Worm (Caenorhabditis elegans): ENCODE data around the gene F58E6.5.

DNA sequence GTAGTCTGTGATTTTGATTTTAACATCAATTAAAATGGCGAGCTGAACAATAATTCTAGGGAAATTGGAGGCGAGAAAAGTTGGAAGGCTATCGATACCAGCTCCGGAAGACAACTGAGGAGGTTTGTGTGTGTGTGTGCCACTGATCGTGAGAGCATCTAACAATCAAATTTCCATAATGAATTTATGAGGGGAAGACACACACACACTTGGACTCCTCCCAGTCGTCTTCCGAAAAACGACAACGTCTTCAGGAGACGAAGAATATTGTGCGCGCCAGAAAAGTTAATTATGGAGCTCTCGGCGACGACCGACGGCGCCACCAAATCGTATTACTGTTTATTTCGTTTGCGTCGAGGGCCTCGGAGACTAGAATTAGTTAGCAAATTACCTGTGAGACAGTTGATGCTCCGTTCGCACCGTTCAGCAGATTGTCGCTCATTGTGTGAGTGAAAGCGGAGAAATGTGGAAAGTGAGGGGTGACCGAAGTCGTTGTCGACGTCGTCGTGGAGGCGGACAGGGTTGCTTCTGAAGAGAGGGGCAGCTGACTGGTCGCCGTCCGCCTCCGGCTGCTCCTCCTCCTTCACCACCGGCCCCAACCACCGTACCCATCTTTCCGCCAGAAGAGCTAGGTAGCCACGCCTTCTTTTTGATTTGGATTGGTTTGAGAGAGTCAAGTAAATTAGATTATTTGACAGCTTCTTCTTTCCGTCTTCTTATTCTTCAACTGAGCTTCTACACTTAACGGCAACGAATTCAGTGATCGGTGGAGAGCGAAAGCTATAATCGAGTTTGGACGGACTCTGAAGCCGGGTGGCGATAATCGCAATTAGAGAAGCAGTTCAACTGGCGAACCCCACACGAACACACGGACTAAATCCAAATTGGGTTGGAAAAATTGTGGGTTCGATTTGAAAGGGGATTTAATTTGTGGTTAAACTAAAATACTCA, 14.7 kb upstream of the F58E6.5 start, which contains the start of gene unc-42:
- TF ChIP-seq ztf-4 (tag; optimal IDR thresholded peaks at IDR 0.05) (no peak), nhr-12 (tag; optimal IDR thresholded peaks at IDR 0.05) (no peak), skn-1 (tag; optimal IDR thresholded peaks at IDR 0.05) (no peak), unc-39 (tag; optimal IDR thresholded peaks at IDR 0.05) (no peak), zag-1 (tag; optimal IDR thresholded peaks at IDR 0.05) (peak; percentile 54), lin-11 (tag; optimal IDR thresholded peaks at IDR 0.05) (no peak)

All from whole organism, L2 larva.